Fruit fly (Drosophila melanogaster): ENCODE data around the gene CG17026.
A peak's percentile ranks its signal among the peaks of the same experiment; 100 is the strongest.

CG17026 gene

dm6 chr3L:15999358-16000005 is 24.3 kb downstream of the CG17026 start (continued):
- TF ChIP-seq CG33557 (GFP tag; optimal IDR thresholded peaks at IDR 0.05) (no peak), Side (GFP tag; optimal IDR thresholded peaks at IDR 0.05) (no peak), mam (GFP tag; optimal IDR thresholded peaks at IDR 0.05) (peak; percentile 3), row (GFP tag; IDR thresholded peaks at IDR 0.05) (peak; percentile 61; the same call in 2 of the 3 replicates), CG4617 (GFP tag; optimal IDR thresholded peaks at IDR 0.05; ENCODE audit: borderline replicate concordance) (no peak), Hr39 (optimal IDR thresholded peaks at IDR 0.05) (no peak), CG7357 (GFP tag; IDR thresholded peaks at IDR 0.05) (no peak), CG34376 (GFP tag; optimal IDR thresholded peaks at IDR 0.05) (peak; percentile 83), CG31441 (GFP tag; IDR thresholded peaks at IDR 0.05) (peak; percentile 25; the same call in 1 of the 2 replicates), H15 (GFP tag; IDR thresholded peaks at IDR 0.05) (no peak), Drgx (GFP tag; IDR thresholded peaks at IDR 0.05) (no peak), Meics (GFP tag; optimal IDR thresholded peaks at IDR 0.05) (peak; percentile 46), Poxn (GFP tag; IDR thresholded peaks at IDR 0.05) (peak; percentile 39; the same call in 1 of the 2 replicates), CG14860 (GFP tag; IDR thresholded peaks at IDR 0.05; ENCODE audit: partially characterized antibody) (no peak), CG9215 (GFP tag; IDR thresholded peaks at IDR 0.05) (no peak), org-1 (GFP tag; optimal IDR thresholded peaks at IDR 0.05) (no peak), Six4 (GFP tag; optimal IDR thresholded peaks at IDR 0.05) (no peak), Gsc (GFP tag; IDR thresholded peaks at IDR 0.05) (no peak), CG6654 (GFP tag; optimal IDR thresholded peaks at IDR 0.05) (no peak), slp2 (GFP tag; optimal IDR thresholded peaks at IDR 0.05) (no peak), Eip74EF (GFP tag; optimal IDR thresholded peaks at IDR 0.05) (no peak), Taf1 (GFP tag; IDR thresholded peaks at IDR 0.05) (no peak), Sox100B (GFP tag; optimal IDR thresholded peaks at IDR 0.05) (peak; percentile 30), oc (tag; optimal IDR thresholded peaks at IDR 0.05) (no peak), otp (GFP tag; IDR thresholded peaks at IDR 0.05) (no peak), Dip2 (GFP tag; IDR thresholded peaks at IDR 0.05) (no peak), CG13624 (GFP tag; optimal IDR thresholded peaks at IDR 0.05) (no peak), Rx (GFP tag; IDR thresholded peaks at IDR 0.05) (no peak), odd (GFP tag; optimal IDR thresholded peaks at IDR 0.05) (no peak), sd (tag; optimal IDR thresholded peaks at IDR 0.05) (peak; percentile 92), NK7.1 (GFP tag; optimal IDR thresholded peaks at IDR 0.05) (no peak), ro (GFP tag; IDR thresholded peaks at IDR 0.05) (no peak), schlank (tag; optimal IDR thresholded peaks at IDR 0.05) (no peak), ci (GFP tag; IDR thresholded peaks at IDR 0.05) (no peak), fu2 (GFP tag; optimal IDR thresholded peaks at IDR 0.05) (peak; percentile 10), CG17612 (GFP tag; IDR thresholded peaks at IDR 0.05) (0 out of 2 replicates have a peak, but pooled peaks have one; percentile 25), twi (tag; optimal IDR thresholded peaks at IDR 0.05) (peak; percentile 7), CG9609 (GFP tag; optimal IDR thresholded peaks at IDR 0.05) (no peak), H2.0 (GFP tag; IDR thresholded peaks at IDR 0.05) (0 out of 2 replicates have a peak, but pooled peaks have one; percentile 10), peb (GFP tag; IDR thresholded peaks at IDR 0.05) (no peak), inv (GFP tag; IDR thresholded peaks at IDR 0.05; ENCODE audit: partially characterized antibody) (no peak), eve (GFP tag; optimal IDR thresholded peaks at IDR 0.05) (peak in 1 of 2 experiments; percentile 30), kni (GFP tag; optimal IDR thresholded peaks at IDR 0.05) (no peak), bowl (GFP tag; IDR thresholded peaks at IDR 0.05) (no peak), Vsx1 (GFP tag; optimal IDR thresholded peaks at IDR 0.05) (peak; percentile 56), CG4854 (GFP tag; optimal IDR thresholded peaks at IDR 0.05) (peak; percentile 14), dmrt99B (tag; optimal IDR thresholded peaks at IDR 0.05) (no peak), CG15269 (tag; optimal IDR thresholded peaks at IDR 0.05) (peak; percentile 71), kay (GFP tag; optimal IDR thresholded peaks at IDR 0.05) (no peak), CG8089 (GFP tag; optimal IDR thresholded peaks at IDR 0.05) (no peak), CoRest (tag; optimal IDR thresholded peaks at IDR 0.05) (peak; percentile 32)

Measured in whole organism, embryonic.